Worm (Caenorhabditis elegans) whole organism, L1 larva: ENCODE results near the gene W02C12.2.

Experiments used
- aly-2 ChIP-seq: fragments of 150-350 bp; optimal IDR thresholded peaks from 2 replicates; lab custom pipeline; 2014; ENCODE audit warnings: missing biosample characterization, missing genetic modification characterization
- ceh-82 ChIP-seq, 3 experiments: fragments of 150-350 bp in 1 of 3; sonication (generic microtip) in 2 of 3; optimal IDR thresholded peaks; 2 replicates each; lab custom pipeline; 2014 to 2017; ENCODE audit warnings: missing biosample characterization in 3 of 3, missing genetic modification characterization in 3 of 3
- dpl-1 ChIP-seq, 3 experiments: fragments of 150-350 bp in 2 of 3; sonication (generic microtip) in 1 of 3; optimal IDR thresholded peaks; 2 replicates each; lab custom pipeline; 2014 to 2017; ENCODE audit warnings: missing biosample characterization in 3 of 3, missing genetic modification characterization in 3 of 3, missing genetic modification reagents in 3 of 3
- fos-1 ChIP-seq: fragments of 150-350 bp; optimal IDR thresholded peaks from 2 replicates; lab custom pipeline; 2014; ENCODE audit warnings: missing biosample characterization, missing genetic modification characterization
- lin-13 ChIP-seq: fragments of 150-350 bp; optimal IDR thresholded peaks from 2 replicates; lab custom pipeline; 2014; ENCODE audit warnings: missing biosample characterization, missing genetic modification reagents, missing genetic modification characterization
- nhr-28 ChIP-seq: fragments of 150-350 bp; optimal IDR thresholded peaks from 2 replicates; lab custom pipeline; 2014; ENCODE audit warnings: missing biosample characterization, missing genetic modification characterization
- nhr-77 ChIP-seq: fragments of 150-350 bp; optimal IDR thresholded peaks from 2 replicates; lab custom pipeline; 2014; ENCODE audit warnings: missing biosample characterization, missing genetic modification characterization
- pqm-1 ChIP-seq: sonication (generic microtip); optimal IDR thresholded peaks from 3 replicates; lab custom pipeline; 2017; ENCODE audit warnings: missing biosample characterization, missing genetic modification characterization
- skn-1 ChIP-seq: fragments of 150-350 bp; optimal IDR thresholded peaks from 2 replicates; lab custom pipeline; 2014; ENCODE audit warnings: missing biosample characterization, missing genetic modification characterization
- snpc-4 ChIP-seq: fragments of 150-350 bp; optimal IDR thresholded peaks from 2 replicates; lab custom pipeline; 2014; ENCODE audit warnings: missing biosample characterization, missing genetic modification characterization
- sox-4 ChIP-seq: sonication (generic microtip); optimal IDR thresholded peaks from 2 replicates; lab custom pipeline; 2016; ENCODE audit warnings: missing genetic modification characterization, missing compliant biosample characterization
- unc-62 ChIP-seq: fragments of 150-350 bp; optimal IDR thresholded peaks from 2 replicates; lab custom pipeline; 2014; ENCODE audit warnings: missing biosample characterization, missing genetic modification reagents, missing genetic modification characterization
- unc-86 ChIP-seq: sonication (generic microtip); optimal IDR thresholded peaks from 2 replicates; lab custom pipeline; 2016; ENCODE audit warnings: missing genetic modification characterization, missing compliant biosample characterization
- ztf-4 ChIP-seq: fragments of 150-350 bp; optimal IDR thresholded peaks from 2 replicates; lab custom pipeline; 2014; ENCODE audit warnings: missing biosample characterization, missing genetic modification characterization

ce11 chrIV:3999662-4000061, 8.1 kb downstream of the W02C12.2 start:
- TF ChIP-seq lin-13 (GFP tag; lab: Kevin White, UChicago) (no peak), ceh-82 (tag; optimal IDR thresholded peaks at IDR 0.05; lab: Kevin White, UChicago) (no peak), ztf-4 (tag; lab: Kevin White, UChicago) (no peak), snpc-4 (no peak), sox-4 (no peak), fos-1 (tag; lab: Kevin White, UChicago) (no peak), unc-86 (tag; lab: Kevin White, UChicago) (no peak), skn-1 (no peak), aly-2 (tag; lab: Kevin White, UChicago) (no peak), pqm-1 (tag; lab: Kevin White, UChicago) (no peak), nhr-28 (tag; lab: Kevin White, UChicago) (no peak), nhr-77 (no peak), dpl-1 (GFP tag; optimal IDR thresholded peaks at IDR 0.05; lab: Kevin White, UChicago) (no peak), unc-62 (GFP tag; lab: Kevin White, UChicago) (no peak)
